Fruit fly (Drosophila melanogaster) whole organism, embryonic: ENCODE data around the gene Mdh1.
A peak's percentile ranks its signal among the peaks of the same experiment; 100 is the strongest.

Experiments
- Bgb ChIP-seq: fragments of 200-800 bp; sonication (Bioruptor generic); IDR thresholded peaks from 2 replicates; pipeline ENCODE4 v1.3.6; 2022; ENCODE audit warnings: missing biosample characterization, missing genetic modification characterization; ENCODE audit not compliant: partially characterized antibody
- Bteb2 ChIP-seq: fragments of 200-800 bp; sonication (Bioruptor generic); optimal IDR thresholded peaks from 2 replicates; lab custom pipeline; 2016; ENCODE audit warnings: missing biosample characterization, missing genetic modification characterization
- CG10321 ChIP-seq: fragments of 200-800 bp; sonication (Bioruptor generic); IDR thresholded peaks from 2 replicates; pipeline ENCODE4 v1.3.6; 2022; ENCODE audit warnings: missing biosample characterization, missing genetic modification characterization
- CG10654 ChIP-seq: fragments of 200-800 bp; sonication (Bioruptor generic); optimal IDR thresholded peaks from 2 replicates; lab custom pipeline; 2016; ENCODE audit warnings: missing biosample characterization, missing genetic modification characterization
- CG11247 ChIP-seq: fragments of 200-800 bp; sonication (Bioruptor generic); IDR thresholded peaks from 2 replicates; pipeline ENCODE4 v1.3.6; 2022; ENCODE audit warnings: missing biosample characterization, missing genetic modification characterization
- CG11504 ChIP-seq: fragments of 200-800 bp; sonication (Bioruptor generic); optimal IDR thresholded peaks from 3 replicates; lab custom pipeline; 2019; ENCODE audit warnings: missing biosample characterization, mild to moderate bottlenecking, missing genetic modification characterization, moderate library complexity
- CG11560 ChIP-seq: fragments of 200-800 bp; sonication (Bioruptor generic); IDR thresholded peaks from 3 replicates; pipeline ENCODE4 v1.3.6; 2022; ENCODE audit warnings: missing biosample characterization, missing genetic modification characterization
- CG12659 ChIP-seq: fragments of 200-800 bp; sonication (Bioruptor generic); optimal IDR thresholded peaks from 3 replicates; lab custom pipeline; 2017; ENCODE audit warnings: mild to moderate bottlenecking, missing biosample characterization, missing genetic modification reagents, missing genetic modification characterization
- CG14965 ChIP-seq: fragments of 200-800 bp; sonication (Bioruptor generic); optimal IDR thresholded peaks from 2 replicates; lab custom pipeline; 2016; ENCODE audit warnings: missing biosample characterization, missing genetic modification characterization, borderline replicate concordance
- CG15514 ChIP-seq: fragments of 200-800 bp; sonication (Bioruptor generic); optimal IDR thresholded peaks from 3 replicates; lab custom pipeline; 2017; ENCODE audit warnings: missing biosample characterization, missing genetic modification characterization, mild to moderate bottlenecking, moderate library complexity, missing genetic modification reagents
- CG1602 ChIP-seq: fragments of 200-800 bp; sonication (Bioruptor generic); optimal IDR thresholded peaks from 3 replicates; lab custom pipeline; 2016; ENCODE audit warnings: missing biosample characterization, missing genetic modification characterization
- CG1603 ChIP-seq: fragments of 200-800 bp; sonication (Bioruptor generic); optimal IDR thresholded peaks from 2 replicates; lab custom pipeline; 2019; ENCODE audit warnings: missing biosample characterization, mild to moderate bottlenecking, missing genetic modification characterization, moderate library complexity
- CG2116 ChIP-seq: fragments of 200-800 bp; sonication (Bioruptor generic); optimal IDR thresholded peaks from 3 replicates; lab custom pipeline; 2018; ENCODE audit warnings: missing biosample characterization, mild to moderate bottlenecking, missing genetic modification characterization
- CG2129 ChIP-seq: fragments of 200-800 bp; sonication (Bioruptor generic); IDR thresholded peaks from 2 replicates; pipeline ENCODE4 v1.3.6; 2022; ENCODE audit warnings: missing biosample characterization, missing genetic modification characterization; ENCODE audit not compliant: partially characterized antibody
- CG31441 ChIP-seq: fragments of 200-800 bp; sonication (Bioruptor generic); IDR thresholded peaks from 2 replicates; pipeline ENCODE4 v1.3.6; 2022; ENCODE audit warnings: missing biosample characterization, missing genetic modification characterization
- CG32767 ChIP-seq: fragments of 200-800 bp; sonication (Bioruptor generic); IDR thresholded peaks from 2 replicates; pipeline ENCODE4 v1.3.6; 2022; ENCODE audit warnings: missing biosample characterization, missing genetic modification characterization
- CG33213 ChIP-seq: fragments of 200-800 bp; sonication (Bioruptor generic); optimal IDR thresholded peaks from 3 replicates; lab custom pipeline; 2016; ENCODE audit warnings: missing biosample characterization, missing genetic modification characterization
- CG4328 ChIP-seq: fragments of 200-800 bp; sonication (Bioruptor generic); optimal IDR thresholded peaks from 3 replicates; lab custom pipeline; 2017; ENCODE audit warnings: missing biosample characterization, missing genetic modification reagents, missing genetic modification characterization
- CG7928 ChIP-seq: fragments of 200-800 bp; sonication (Bioruptor generic); optimal IDR thresholded peaks from 2 replicates; lab custom pipeline; 2017; ENCODE audit warnings: missing biosample characterization, mild to moderate bottlenecking, missing genetic modification characterization
- CG7963 ChIP-seq: fragments of 200-800 bp; sonication (Bioruptor generic); IDR thresholded peaks from 3 replicates; pipeline ENCODE4 v1.3.6; 2022; ENCODE audit warnings: missing biosample characterization, missing genetic modification characterization; ENCODE audit not compliant: partially characterized antibody
- D19B ChIP-seq: fragments of 200-800 bp; sonication (Bioruptor generic); optimal IDR thresholded peaks from 2 replicates; lab custom pipeline; 2017; ENCODE audit warnings: missing biosample characterization, mild to moderate bottlenecking, missing genetic modification characterization
- Doc2 ChIP-seq: fragments of 200-800 bp; sonication (Bioruptor generic); IDR thresholded peaks from 2 replicates; pipeline ENCODE4 v1.3.6; 2022; ENCODE audit warnings: missing biosample characterization, missing genetic modification characterization
- ERR ChIP-seq: fragments of 200-800 bp; sonication (Bioruptor generic); optimal IDR thresholded peaks from 2 replicates; lab custom pipeline; 2016; ENCODE audit warnings: missing biosample characterization, missing genetic modification characterization
- Eip74EF ChIP-seq, 2 experiments: fragments of 200-800 bp in 1 of 2; fragments of >200 bp in 1 of 2; sonication (Bioruptor generic) in 1 of 2; optimal IDR thresholded peaks; 2 replicates each; lab custom pipeline; 2017 to 2019; ENCODE audit warnings: missing biosample characterization in 2 of 2, missing genetic modification characterization in 2 of 2, mild to moderate bottlenecking in 1 of 2, moderate library complexity in 1 of 2
- Elba2 ChIP-seq: fragments of 200-800 bp; sonication (Bioruptor generic); optimal IDR thresholded peaks from 3 replicates; lab custom pipeline; 2016; ENCODE audit warnings: missing biosample characterization, missing genetic modification characterization
- Hmx ChIP-seq: fragments of 200-800 bp; sonication (Bioruptor generic); optimal IDR thresholded peaks from 2 replicates; lab custom pipeline; 2016; ENCODE audit warnings: missing biosample characterization, missing genetic modification characterization
- Lhr ChIP-seq: fragments of 200-800 bp; sonication (Bioruptor generic); optimal IDR thresholded peaks from 3 replicates; lab custom pipeline; 2017; ENCODE audit warnings: mild to moderate bottlenecking, missing biosample characterization, missing genetic modification reagents, missing genetic modification characterization
- Lim3 ChIP-seq: fragments of 200-800 bp; sonication (Bioruptor generic); IDR thresholded peaks from 2 replicates; pipeline ENCODE4 v1.3.6; 2022; ENCODE audit warnings: missing biosample characterization, missing genetic modification characterization
- Meics ChIP-seq: fragments of 200-800 bp; sonication (Bioruptor generic); optimal IDR thresholded peaks from 2 replicates; lab custom pipeline; 2017; ENCODE audit warnings: missing biosample characterization, mild to moderate bottlenecking, missing genetic modification characterization
- NC2α ChIP-seq: fragments of 200-800 bp; sonication (Bioruptor generic); optimal IDR thresholded peaks from 2 replicates; lab custom pipeline; 2016; ENCODE audit warnings: missing biosample characterization, missing genetic modification characterization
- PHDP ChIP-seq: fragments of 200-800 bp; sonication (Bioruptor generic); optimal IDR thresholded peaks from 3 replicates; lab custom pipeline; 2018; ENCODE audit warnings: missing biosample characterization, mild to moderate bottlenecking, missing genetic modification characterization, moderate library complexity
- Rfx ChIP-seq: fragments of 200-800 bp; sonication (Bioruptor generic); IDR thresholded peaks from 2 replicates; pipeline ENCODE4 v1.3.6; 2022; ENCODE audit warnings: missing biosample characterization, missing genetic modification characterization
- Scr ChIP-seq: fragments of 200-800 bp; sonication (Bioruptor generic); IDR thresholded peaks from 2 replicates; pipeline ENCODE4 v1.3.6; 2022; ENCODE audit warnings: missing biosample characterization, missing genetic modification characterization; ENCODE audit not compliant: partially characterized antibody
- br ChIP-seq: fragments of >200 bp; optimal IDR thresholded peaks from 2 replicates; lab custom pipeline; 2017
- caup ChIP-seq: fragments of 200-800 bp; sonication (Bioruptor generic); optimal IDR thresholded peaks from 3 replicates; lab custom pipeline; 2017; ENCODE audit warnings: missing biosample characterization, mild to moderate bottlenecking, missing genetic modification characterization, moderate library complexity; ENCODE audit not compliant: severe bottlenecking
- gcm2 ChIP-seq: fragments of 200-800 bp; sonication (Bioruptor generic); optimal IDR thresholded peaks from 2 replicates; lab custom pipeline; 2016; ENCODE audit warnings: missing biosample characterization, missing genetic modification characterization
- klu ChIP-seq: fragments of 200-800 bp; sonication (Bioruptor generic); IDR thresholded peaks from 2 replicates; pipeline ENCODE4 v1.3.6; 2022; ENCODE audit warnings: missing biosample characterization, missing genetic modification characterization
- lov ChIP-seq, 2 experiments: fragments of 200-800 bp in 1 of 2; fragments of >200 bp in 1 of 2; sonication (Bioruptor generic) in 1 of 2; IDR thresholded peaks in 1 of 2; optimal IDR thresholded peaks in 1 of 2; 2 replicates in 1 of 2; 3 replicates in 1 of 2; pipeline versions ENCODE4 v1.3.6 to Lab custom; 2017 to 2022; ENCODE audit warnings: missing biosample characterization in 1 of 2, missing genetic modification characterization in 1 of 2
- pfk ChIP-seq: fragments of 200-800 bp; sonication (Bioruptor generic); optimal IDR thresholded peaks from 2 replicates; lab custom pipeline; 2018; ENCODE audit warnings: missing biosample characterization, mild to moderate bottlenecking, missing genetic modification characterization, moderate library complexity
- phol ChIP-seq: fragments of 200-800 bp; sonication (Bioruptor generic); optimal IDR thresholded peaks from 3 replicates; lab custom pipeline; 2018; ENCODE audit warnings: missing biosample characterization, mild to moderate bottlenecking, missing genetic modification characterization, moderate library complexity
- prd ChIP-seq, 3 experiments: fragments of >200 bp in 2 of 3; fragments of 200-800 bp in 1 of 3; sonication (Bioruptor generic) in 1 of 3; optimal IDR thresholded peaks in 2 of 3; IDR thresholded peaks in 1 of 3; 2 replicates in 2 of 3; 3 replicates in 1 of 3; pipeline versions ENCODE4 v1.3.6 to Lab custom; 2017 to 2022; ENCODE audit warnings: missing biosample characterization in 1 of 3, missing genetic modification characterization in 1 of 3
- slou ChIP-seq: fragments of 200-800 bp; sonication (Bioruptor generic); optimal IDR thresholded peaks from 3 replicates; lab custom pipeline; 2016; ENCODE audit warnings: missing biosample characterization, missing genetic modification characterization
- tin ChIP-seq: fragments of 200-800 bp; sonication (Bioruptor generic); optimal IDR thresholded peaks from 3 replicates; lab custom pipeline; 2016; ENCODE audit warnings: missing biosample characterization, missing genetic modification characterization
- tll ChIP-seq, 2 experiments: fragments of 200-800 bp in 1 of 2; fragments of >200 bp in 1 of 2; sonication (Bioruptor generic) in 1 of 2; optimal IDR thresholded peaks; 2 replicates each; lab custom pipeline; 2017 to 2019; ENCODE audit warnings: missing biosample characterization in 2 of 2, missing genetic modification characterization in 2 of 2, mild to moderate bottlenecking in 1 of 2, moderate library complexity in 1 of 2
- trem ChIP-seq: fragments of 200-800 bp; optimal IDR thresholded peaks from 3 replicates; lab custom pipeline; 2019; ENCODE audit warnings: missing biosample characterization, mild to moderate bottlenecking, missing genetic modification characterization, moderate library complexity
- zen2 ChIP-seq: fragments of 200-800 bp; sonication (Bioruptor generic); IDR thresholded peaks from 3 replicates; pipeline ENCODE4 v1.3.6; 2022; ENCODE audit warnings: missing biosample characterization, missing genetic modification characterization; ENCODE audit not compliant: partially characterized antibody
- zf30C ChIP-seq: fragments of 200-800 bp; sonication (Bioruptor generic); optimal IDR thresholded peaks from 3 replicates; lab custom pipeline; 2018; ENCODE audit warnings: missing biosample characterization, mild to moderate bottlenecking, missing genetic modification characterization

Mdh1 gene

dm6 chr2L:10439174-10439573 lies 43.0 kb upstream of the Mdh1 start, which contains the start of gene Nse4 (continued):
- no peak for TF ChIP-seq prd (optimal IDR thresholded peaks at IDR 0.05; lab: Kevin White, UChicago)
- no peak for TF ChIP-seq prd (GFP tag; IDR thresholded peaks at IDR 0.05; lab: Robert Waterston, UW)
- no peak for TF ChIP-seq CG14965 (GFP tag; lab: Kevin White, UChicago)
- TF ChIP-seq klu (GFP tag; lab: Robert Waterston, UW), result no peak
- TF ChIP-seq br (lab: Kevin White, UChicago), result no peak
- TF ChIP-seq CG11560, result no peak
- no peak for TF ChIP-seq slou (GFP tag; lab: Kevin White, UChicago)
- no peak for TF ChIP-seq CG32767 (GFP tag; lab: Robert Waterston, UW)
- no peak for TF ChIP-seq Bteb2
- TF ChIP-seq CG10321 (GFP tag; lab: Robert Waterston, UW), result no peak
- no peak for TF ChIP-seq CG10654
- peak; percentile 99 for TF ChIP-seq CG1603 (tag; lab: Kevin White, UChicago)
- no peak for TF ChIP-seq Rfx
- no peak for TF ChIP-seq CG31441
- TF ChIP-seq lov (optimal IDR thresholded peaks at IDR 0.05; lab: Kevin White, UChicago), result no peak
- TF ChIP-seq lov (GFP tag; IDR thresholded peaks at IDR 0.05; lab: Robert Waterston, UW), result no peak
- no peak for TF ChIP-seq CG33213 (GFP tag; lab: Kevin White, UChicago)
- no peak for TF ChIP-seq CG4328
- TF ChIP-seq CG1602 (GFP tag; lab: Kevin White, UChicago), result no peak
- TF ChIP-seq Lim3 (GFP tag; lab: Robert Waterston, UW), result no peak
- no peak for TF ChIP-seq gcm2 (GFP tag; lab: Kevin White, UChicago)
- TF ChIP-seq Bgb (GFP tag; lab: Robert Waterston, UW), result peak; percentile 91
- TF ChIP-seq zen2 (GFP tag; lab: Robert Waterston, UW), result peak; percentile 77
- peak; percentile 65 for TF ChIP-seq CG12659
- TF ChIP-seq Lhr, result no peak
- no peak for TF ChIP-seq zf30C (GFP tag; lab: Kevin White, UChicago)
- peak; percentile 70 for TF ChIP-seq pfk (GFP tag; lab: Kevin White, UChicago)
- peak; percentile 90 for TF ChIP-seq CG7963 (GFP tag; lab: Robert Waterston, UW)
- TF ChIP-seq CG2129 (GFP tag; lab: Robert Waterston, UW), result no peak
- no peak for TF ChIP-seq tin (GFP tag; lab: Kevin White, UChicago)
- no peak for TF ChIP-seq tll (GFP tag; optimal IDR thresholded peaks at IDR 0.05; lab: Kevin White, UChicago)
- no peak for TF ChIP-seq Doc2
- no peak for TF ChIP-seq Hmx (GFP tag; lab: Kevin White, UChicago)
- TF ChIP-seq CG11504, result no peak
- peak; percentile 79 for TF ChIP-seq Scr (GFP tag; lab: Robert Waterston, UW)
- TF ChIP-seq Elba2 (GFP tag; lab: Kevin White, UChicago), result no peak
- TF ChIP-seq CG15514 (GFP tag; lab: Kevin White, UChicago), result peak; percentile 25
- peak; percentile 37 for TF ChIP-seq trem (tag; lab: Kevin White, UChicago)
- no peak for TF ChIP-seq Meics (GFP tag; lab: Kevin White, UChicago)
- TF ChIP-seq D19B, result no peak
- TF ChIP-seq CG2116 (GFP tag; lab: Kevin White, UChicago), result peak; percentile 69
- no peak for TF ChIP-seq ERR
- TF ChIP-seq caup (GFP tag; lab: Kevin White, UChicago), result no peak
- no peak for TF ChIP-seq PHDP
- TF ChIP-seq phol (tag; lab: Kevin White, UChicago), result no peak
- TF ChIP-seq CG7928, result no peak
- no peak for TF ChIP-seq NC2α (GFP tag; lab: Kevin White, UChicago)
- no peak for TF ChIP-seq CG11247 (GFP tag; lab: Robert Waterston, UW)
- no peak for TF ChIP-seq Eip74EF (GFP tag; optimal IDR thresholded peaks at IDR 0.05; lab: Kevin White, UChicago)
